Fruit fly (Drosophila melanogaster) whole organism, embryonic: Measurements from ENCODE around the gene CG17929.

Experiments used
- CG10321 ChIP-seq: fragments of 200-800 bp; sonication (Bioruptor generic); IDR thresholded peaks from 2 replicates; pipeline ENCODE4 v1.3.6; 2022; ENCODE audit warnings: missing biosample characterization, missing genetic modification characterization
- CG12391 ChIP-seq: fragments of 200-800 bp; sonication (Bioruptor generic); optimal IDR thresholded peaks from 3 replicates; lab custom pipeline; 2018; ENCODE audit warnings: missing biosample characterization, mild to moderate bottlenecking, missing genetic modification characterization, moderate library complexity
- CG12659 ChIP-seq: fragments of 200-800 bp; sonication (Bioruptor generic); optimal IDR thresholded peaks from 3 replicates; lab custom pipeline; 2017; ENCODE audit warnings: mild to moderate bottlenecking, missing biosample characterization, missing genetic modification reagents, missing genetic modification characterization
- CG12769 ChIP-seq: fragments of 200-800 bp; sonication (Bioruptor generic); optimal IDR thresholded peaks from 2 replicates; lab custom pipeline; 2019; ENCODE audit warnings: missing biosample characterization, mild to moderate bottlenecking, missing genetic modification characterization, moderate library complexity
- CG13775 ChIP-seq: fragments of 200-800 bp; sonication (Bioruptor generic); optimal IDR thresholded peaks from 3 replicates; lab custom pipeline; 2017; ENCODE audit warnings: missing biosample characterization, mild to moderate bottlenecking, missing genetic modification characterization
- CG14710 ChIP-seq: fragments of 200-800 bp; sonication (Bioruptor generic); optimal IDR thresholded peaks from 3 replicates; lab custom pipeline; 2019; ENCODE audit warnings: missing biosample characterization, mild to moderate bottlenecking, missing genetic modification characterization, moderate library complexity
- CG1529 ChIP-seq: fragments of 200-800 bp; sonication (Bioruptor generic); optimal IDR thresholded peaks from 3 replicates; lab custom pipeline; 2018; ENCODE audit warnings: missing biosample characterization, missing genetic modification characterization
- CG1603 ChIP-seq: fragments of 200-800 bp; sonication (Bioruptor generic); optimal IDR thresholded peaks from 2 replicates; lab custom pipeline; 2019; ENCODE audit warnings: missing biosample characterization, mild to moderate bottlenecking, missing genetic modification characterization, moderate library complexity
- CG1647 ChIP-seq: fragments of 200-800 bp; sonication (Bioruptor generic); optimal IDR thresholded peaks from 3 replicates; lab custom pipeline; 2016; ENCODE audit warnings: missing biosample characterization, missing genetic modification characterization
- CG17912 ChIP-seq: fragments of 200-800 bp; sonication (Bioruptor generic); optimal IDR thresholded peaks from 2 replicates; lab custom pipeline; 2018; ENCODE audit warnings: missing biosample characterization, mild to moderate bottlenecking, missing genetic modification characterization
- CG2712 ChIP-seq: fragments of 200-800 bp; optimal IDR thresholded peaks from 3 replicates; lab custom pipeline; 2019; ENCODE audit warnings: missing biosample characterization, mild to moderate bottlenecking, missing genetic modification characterization, moderate library complexity
- CG3065 ChIP-seq: fragments of 200-800 bp; sonication (Bioruptor generic); optimal IDR thresholded peaks from 2 replicates; lab custom pipeline; 2016; ENCODE audit warnings: missing biosample characterization, missing genetic modification characterization
- CG3281 ChIP-seq: fragments of 200-800 bp; sonication (Bioruptor generic); optimal IDR thresholded peaks from 3 replicates; lab custom pipeline; 2017; ENCODE audit warnings: missing biosample characterization, mild to moderate bottlenecking, missing genetic modification characterization
- CG42726 ChIP-seq: fragments of 200-800 bp; sonication (Bioruptor generic); IDR thresholded peaks from 2 replicates; pipeline ENCODE4 v1.3.6; 2022; ENCODE audit warnings: missing biosample characterization, missing genetic modification characterization; ENCODE audit not compliant: partially characterized antibody
- CG4404 ChIP-seq: fragments of 200-800 bp; sonication (Bioruptor generic); IDR thresholded peaks from 2 replicates; pipeline ENCODE4 v1.3.6; 2022; ENCODE audit warnings: missing biosample characterization, missing genetic modification characterization
- CG5953 ChIP-seq: fragments of 200-800 bp; sonication (Bioruptor generic); IDR thresholded peaks from 2 replicates; pipeline ENCODE4 v1.3.6; 2022; ENCODE audit warnings: missing biosample characterization, missing genetic modification characterization
- CG6175 ChIP-seq: fragments of 200-800 bp; sonication (Bioruptor generic); IDR thresholded peaks from 3 replicates; pipeline ENCODE4 v1.3.6; 2022; ENCODE audit warnings: missing biosample characterization, missing genetic modification characterization
- CG6689 ChIP-seq: fragments of 200-800 bp; sonication (Bioruptor generic); IDR thresholded peaks from 2 replicates; pipeline ENCODE4 v1.3.6; 2022; ENCODE audit warnings: missing biosample characterization, missing genetic modification characterization
- CG7786 ChIP-seq: fragments of 200-800 bp; sonication (Bioruptor generic); optimal IDR thresholded peaks from 2 replicates; lab custom pipeline; 2016; ENCODE audit warnings: missing biosample characterization, missing genetic modification characterization
- CG8290 ChIP-seq, 3 experiments: fragments of 200-800 bp; sonication (Bioruptor generic); optimal IDR thresholded peaks; 2 replicates each; lab custom pipeline; 2016 to 2019; ENCODE audit warnings: missing biosample characterization in 3 of 3, missing genetic modification characterization in 3 of 3, mild to moderate bottlenecking in 2 of 3, moderate library complexity in 1 of 3
- CG9437 ChIP-seq: fragments of 200-800 bp; sonication (Bioruptor generic); optimal IDR thresholded peaks from 2 replicates; lab custom pipeline; 2018; ENCODE audit warnings: missing biosample characterization, mild to moderate bottlenecking, missing genetic modification characterization
- Dbx ChIP-seq: fragments of 200-800 bp; sonication (Bioruptor generic); IDR thresholded peaks from 3 replicates; pipeline ENCODE4 v1.3.6; 2022; ENCODE audit warnings: missing biosample characterization, missing genetic modification characterization
- Dll ChIP-seq: fragments of 200-800 bp; sonication (Bioruptor generic); IDR thresholded peaks from 4 replicates; pipeline ENCODE4 v1.3.6; 2022; ENCODE audit warnings: missing biosample characterization, missing genetic modification characterization; ENCODE audit not compliant: partially characterized antibody
- Hmr ChIP-seq: fragments of 200-800 bp; sonication (Bioruptor generic); optimal IDR thresholded peaks from 3 replicates; lab custom pipeline; 2017; ENCODE audit warnings: mild to moderate bottlenecking, missing biosample characterization, missing genetic modification reagents, missing genetic modification characterization
- MBD-R2 ChIP-seq: fragments of 200-800 bp; sonication (Bioruptor generic); IDR thresholded peaks from 2 replicates; pipeline ENCODE4 v1.3.6; 2022; ENCODE audit warnings: missing biosample characterization, missing genetic modification characterization
- Neu2 ChIP-seq: fragments of 200-800 bp; sonication (Bioruptor generic); optimal IDR thresholded peaks from 3 replicates; lab custom pipeline; 2016; ENCODE audit warnings: missing biosample characterization, missing genetic modification characterization, borderline replicate concordance
- Opbp ChIP-seq: fragments of 200-800 bp; sonication (Bioruptor generic); IDR thresholded peaks from 3 replicates; pipeline ENCODE4 v1.3.6; 2022; ENCODE audit warnings: missing biosample characterization, missing genetic modification characterization; ENCODE audit not compliant: partially characterized antibody
- Pdp1 ChIP-seq, 2 experiments: fragments of 200-800 bp; sonication (Bioruptor generic); optimal IDR thresholded peaks; 3 replicates each; lab custom pipeline; 2016; ENCODE audit warnings: missing biosample characterization in 2 of 2, missing genetic modification characterization in 2 of 2, mild to moderate bottlenecking in 1 of 2, moderate library complexity in 1 of 2
- Sin3A ChIP-seq: fragments of >200 bp; optimal IDR thresholded peaks from 2 replicates; lab custom pipeline; 2018
- Trl ChIP-seq, 3 experiments: fragments of >200 bp in 2 of 3; fragments of 200-800 bp in 1 of 3; sonication (Bioruptor generic) in 1 of 3; optimal IDR thresholded peaks; 2 replicates in 1 of 3; 3 replicates in 2 of 3; lab custom pipeline; 2016 to 2017; ENCODE audit warnings: missing biosample characterization in 1 of 3, missing genetic modification characterization in 1 of 3
- bsh ChIP-seq, 2 experiments: fragments of 200-800 bp; sonication (Bioruptor generic); optimal IDR thresholded peaks; 2 replicates each; lab custom pipeline; 2017 to 2018; ENCODE audit warnings: mild to moderate bottlenecking in 2 of 2, missing biosample characterization in 2 of 2, missing genetic modification characterization in 2 of 2, moderate library complexity in 1 of 2
- crol ChIP-seq: fragments of 200-800 bp; sonication (Bioruptor generic); IDR thresholded peaks from 2 replicates; pipeline ENCODE4 v1.3.6; 2022; ENCODE audit warnings: missing biosample characterization, missing genetic modification characterization
- crp ChIP-seq, 2 experiments: fragments of 200-800 bp; sonication (Bioruptor generic); optimal IDR thresholded peaks; 2 replicates in 1 of 2; 3 replicates in 1 of 2; lab custom pipeline; 2017; ENCODE audit warnings: missing biosample characterization in 2 of 2, missing genetic modification characterization in 2 of 2, mild to moderate bottlenecking in 1 of 2, moderate library complexity in 1 of 2
- cwo ChIP-seq: fragments of 200-800 bp; sonication (Bioruptor generic); optimal IDR thresholded peaks from 3 replicates; lab custom pipeline; 2017; ENCODE audit warnings: missing biosample characterization, missing genetic modification characterization, mild to moderate bottlenecking, moderate library complexity, missing genetic modification reagents
- dpn ChIP-seq, 2 experiments: fragments of 200-800 bp; sonication (Bioruptor generic); optimal IDR thresholded peaks; 3 replicates each; lab custom pipeline; 2016; ENCODE audit warnings: missing biosample characterization in 2 of 2, missing genetic modification characterization in 2 of 2
- en ChIP-seq: fragments of 200-800 bp; sonication (Bioruptor generic); optimal IDR thresholded peaks from 2 replicates; lab custom pipeline; 2016; ENCODE audit warnings: missing biosample characterization, missing genetic modification characterization
- fru ChIP-seq: fragments of >200 bp; optimal IDR thresholded peaks from 2 replicates; lab custom pipeline; 2017
- fu2 ChIP-seq: fragments of 200-800 bp; sonication (Bioruptor generic); optimal IDR thresholded peaks from 2 replicates; lab custom pipeline; 2016; ENCODE audit warnings: missing biosample characterization, missing genetic modification characterization
- lab ChIP-seq: fragments of 200-800 bp; sonication (Bioruptor generic); optimal IDR thresholded peaks from 3 replicates; lab custom pipeline; 2017; ENCODE audit warnings: missing biosample characterization, missing genetic modification characterization, mild to moderate bottlenecking, moderate library complexity, missing genetic modification reagents
- lilli ChIP-seq: fragments of 200-800 bp; sonication (Bioruptor generic); optimal IDR thresholded peaks from 3 replicates; lab custom pipeline; 2016; ENCODE audit warnings: missing biosample characterization, missing genetic modification characterization
- pan ChIP-seq, 4 experiments: fragments of >200 bp in 3 of 4; fragments of 200-800 bp in 1 of 4; sonication (Bioruptor generic) in 1 of 4; optimal IDR thresholded peaks in 3 of 4; IDR thresholded peaks in 1 of 4; 2 replicates each; pipeline versions ENCODE4 v1.3.6 to Lab custom; 2017 to 2022; ENCODE audit warnings: missing biosample characterization in 2 of 4, missing genetic modification characterization in 2 of 4, mixed read lengths in 1 of 4
- pros ChIP-seq: fragments of 200-800 bp; sonication (Bioruptor generic); optimal IDR thresholded peaks from 3 replicates; lab custom pipeline; 2019; ENCODE audit warnings: missing biosample characterization, mild to moderate bottlenecking, missing genetic modification characterization, moderate library complexity
- sc ChIP-seq, 3 experiments: fragments of >200 bp in 2 of 3; fragments of 200-800 bp in 1 of 3; sonication (Bioruptor generic) in 1 of 3; optimal IDR thresholded peaks; 2 replicates in 2 of 3; 3 replicates in 1 of 3; lab custom pipeline; 2017; ENCODE audit warnings: mild to moderate bottlenecking in 1 of 3, missing biosample characterization in 1 of 3, missing genetic modification characterization in 1 of 3, missing genetic modification reagents in 1 of 3
- slbo ChIP-seq: fragments of 200-800 bp; sonication (Bioruptor generic); IDR thresholded peaks from 2 replicates; pipeline ENCODE4 v1.3.6; 2022; ENCODE audit warnings: missing biosample characterization, missing genetic modification characterization
- tll ChIP-seq, 2 experiments: fragments of 200-800 bp in 1 of 2; fragments of >200 bp in 1 of 2; sonication (Bioruptor generic) in 1 of 2; optimal IDR thresholded peaks; 2 replicates each; lab custom pipeline; 2017 to 2019; ENCODE audit warnings: missing biosample characterization in 2 of 2, missing genetic modification characterization in 2 of 2, mild to moderate bottlenecking in 1 of 2, moderate library complexity in 1 of 2
- vnd ChIP-seq: fragments of 200-800 bp; sonication (Bioruptor generic); IDR thresholded peaks from 3 replicates; pipeline ENCODE4 v1.3.6; 2022; ENCODE audit warnings: missing biosample characterization, missing genetic modification characterization; ENCODE audit not compliant: partially characterized antibody
- zfh2 ChIP-seq: fragments of 200-800 bp; sonication (Bioruptor generic); optimal IDR thresholded peaks from 2 replicates; lab custom pipeline; 2016; ENCODE audit warnings: missing biosample characterization, missing genetic modification characterization

CG17929 gene

dm6 chr3R:16349111-16349655 is 23.9 kb downstream of the CG17929 start, which contains the start of the genes CG14879 and Manf (continued):
- TF ChIP-seq CG12391 (tag; lab: Kevin White, UChicago) (peak; percentile 16), CG12769 (tag; lab: Kevin White, UChicago) (peak; percentile 98), lab (GFP tag; lab: Kevin White, UChicago) (peak; percentile 42), cwo (GFP tag; lab: Kevin White, UChicago) (peak; percentile 31), sc (optimal IDR thresholded peaks at IDR 0.05; lab: Kevin White, UChicago) (no peak), sc (GFP tag; optimal IDR thresholded peaks at IDR 0.05; lab: Kevin White, UChicago) (no peak), CG2712 (tag; lab: Kevin White, UChicago) (peak; percentile 27), CG1647 (GFP tag; lab: Kevin White, UChicago) (no peak), crp (GFP tag; optimal IDR thresholded peaks at IDR 0.05; lab: Kevin White, UChicago) (peak in 1 of 2 experiments; percentile 79), CG6689 (no peak), bsh (GFP tag; optimal IDR thresholded peaks at IDR 0.05; lab: Kevin White, UChicago) (no peak), CG13775 (GFP tag; lab: Kevin White, UChicago) (no peak), CG4404 (GFP tag; lab: Robert Waterston, UW) (no peak), vnd (GFP tag; lab: Robert Waterston, UW) (no peak), CG9437 (peak; percentile 6), CG14710 (tag; lab: Kevin White, UChicago) (peak; percentile 16), Opbp (peak; percentile 69; the same call in 2 of the 3 replicates), CG12659 (GFP tag; lab: Kevin White, UChicago) (peak; percentile 34), pan (optimal IDR thresholded peaks at IDR 0.05; lab: Kevin White, UChicago) (no peak), pan (GFP tag; optimal IDR thresholded peaks at IDR 0.05 in 1 of 2, IDR thresholded peaks at IDR 0.05 in 1 of 2) (peak in 1 of 2 experiments; percentile 27), Hmr (GFP tag; lab: Kevin White, UChicago) (peak; percentile 46), CG3281 (GFP tag; lab: Kevin White, UChicago) (peak; percentile 5), fru (lab: Kevin White, UChicago) (no peak), CG3065 (no peak), slbo (GFP tag; lab: Robert Waterston, UW) (no peak), CG5953 (GFP tag; lab: Robert Waterston, UW) (0 out of 2 replicates have a peak, but pooled peaks have one; percentile 16), dpn (GFP tag; optimal IDR thresholded peaks at IDR 0.05; lab: Kevin White, UChicago) (no peak), Sin3A (lab: Kevin White, UChicago) (peak; percentile 1), en (GFP tag; lab: Kevin White, UChicago) (no peak), CG42726 (GFP tag; lab: Robert Waterston, UW) (0 out of 2 replicates have a peak, but pooled peaks have one; percentile 10), MBD-R2 (GFP tag; lab: Robert Waterston, UW) (peak; percentile 51), Trl (optimal IDR thresholded peaks at IDR 0.05; lab: Kevin White, UChicago) (peak in 1 of 2 experiments; percentile 1), Trl (GFP tag; optimal IDR thresholded peaks at IDR 0.05; lab: Kevin White, UChicago) (no peak), CG8290 (GFP tag; optimal IDR thresholded peaks at IDR 0.05; lab: Kevin White, UChicago) (no peak), CG8290 (tag; optimal IDR thresholded peaks at IDR 0.05; lab: Kevin White, UChicago) (peak in 1 of 2 experiments; percentile 56), Pdp1 (GFP tag; optimal IDR thresholded peaks at IDR 0.05; lab: Kevin White, UChicago) (peak in 1 of 2 experiments; percentile 26), CG17912 (GFP tag; lab: Kevin White, UChicago) (peak; percentile 30), Neu2 (GFP tag; lab: Kevin White, UChicago) (no peak), pros (GFP tag; lab: Kevin White, UChicago) (no peak), lilli (GFP tag; lab: Kevin White, UChicago) (peak; percentile 17), zfh2 (no peak), CG1529 (no peak), CG10321 (GFP tag; lab: Robert Waterston, UW) (no peak), fu2 (GFP tag; lab: Kevin White, UChicago) (no peak), CG1603 (tag; lab: Kevin White, UChicago) (peak; percentile 61), Dll (GFP tag; lab: Robert Waterston, UW) (peak; percentile 59; the same call in 1 of the 4 replicates), CG6175 (no peak), crol (GFP tag; lab: Robert Waterston, UW) (no peak), CG7786 (GFP tag; lab: Kevin White, UChicago) (no peak), Dbx (GFP tag; lab: Robert Waterston, UW) (no peak), tll (GFP tag; optimal IDR thresholded peaks at IDR 0.05; lab: Kevin White, UChicago) (no peak)
